Fruit fly (Drosophila melanogaster): ENCODE measurements around the gene Coq2.

Gene Coq2

dm6 chr3R:8312037-8312436 lies 4.3 kb downstream of the Coq2 start, which contains the start of the genes CG11694 and CG11698:
CG11694 (minus strand) TSS chr3R:8312137.
CG11698 (plus strand) TSS chr3R:8312188.
- TF ChIP-seq CG9705 (GFP tag; optimal IDR thresholded peaks at IDR 0.05): no peak

- TF ChIP-seq Myc (optimal IDR thresholded peaks at IDR 0.05) (no peak), Jra (GFP tag; optimal IDR thresholded peaks at IDR 0.05) (no peak), dsf (GFP tag; optimal IDR thresholded peaks at IDR 0.05; ENCODE audit: borderline replicate concordance) (no peak), br (GFP tag; optimal IDR thresholded peaks at IDR 0.05) (no peak), foxo (GFP tag; optimal IDR thresholded peaks at IDR 0.05) (no peak), ey (GFP tag; optimal IDR thresholded peaks at IDR 0.05) (no peak), Vsx2 (GFP tag; optimal IDR thresholded peaks at IDR 0.05; ENCODE audit: partially characterized antibody) (no peak), lola (GFP tag; optimal IDR thresholded peaks at IDR 0.05) (no peak), brk (GFP tag; optimal IDR thresholded peaks at IDR 0.05) (no peak), jim (GFP tag; optimal IDR thresholded peaks at IDR 0.05) (no peak), Hr83 (GFP tag; optimal IDR thresholded peaks at IDR 0.05; ENCODE audit: poor library complexity, severe bottlenecking) (no peak), N (GFP tag; optimal IDR thresholded peaks at IDR 0.05) (no peak), usp (GFP tag; optimal IDR thresholded peaks at IDR 0.05) (no peak), Mio (GFP tag; optimal IDR thresholded peaks at IDR 0.05) (no peak), dl (GFP tag; optimal IDR thresholded peaks at IDR 0.05; ENCODE audit: insufficient read depth in 1 of 2, partially characterized antibody in 2 of 2) (no peak), GATAd (GFP tag; optimal IDR thresholded peaks at IDR 0.05) (no peak), Dfd (GFP tag; optimal IDR thresholded peaks at IDR 0.05) (no peak), sv (GFP tag; optimal IDR thresholded peaks at IDR 0.05) (no peak), dmrt93B (GFP tag; optimal IDR thresholded peaks at IDR 0.05) (no peak), Dif (GFP tag; optimal IDR thresholded peaks at IDR 0.05; ENCODE audit: partially characterized antibody) (no peak)
Measured at dm6 chr3R:8310678-8311077, 5.7 kb downstream of the Coq2 start, which contains the start of gene CG11693. CG11693 (minus strand) TSS chr3R:8310778.

dm6 chr3R:8308515-8308959 lies 7.8 kb downstream of the Coq2 start, which contains the start of gene tex:
tex (minus strand) TSS chr3R:8308645.
- no peak for TF ChIP-seq Dif (GFP tag; optimal IDR thresholded peaks at IDR 0.05; ENCODE audit: partially characterized antibody)
- no peak for TF ChIP-seq ey (GFP tag; optimal IDR thresholded peaks at IDR 0.05)
- no peak for TF ChIP-seq pan (optimal IDR thresholded peaks at IDR 0.05)
- TF ChIP-seq foxo (GFP tag; optimal IDR thresholded peaks at IDR 0.05): no peak
- no peak for TF ChIP-seq psq (GFP tag; optimal IDR thresholded peaks at IDR 0.05)
- no peak for TF ChIP-seq brk (GFP tag; optimal IDR thresholded peaks at IDR 0.05)

dm6 chr3R:8307283-8307682 lies 9.1 kb downstream of the Coq2 start:
- no peak for TF ChIP-seq Jra (GFP tag; optimal IDR thresholded peaks at IDR 0.05)
- TF ChIP-seq rgr (GFP tag; optimal IDR thresholded peaks at IDR 0.05): no peak
- no peak for TF ChIP-seq Abd-B (GFP tag; optimal IDR thresholded peaks at IDR 0.05)
- no peak for TF ChIP-seq usp (GFP tag; optimal IDR thresholded peaks at IDR 0.05)
- TF ChIP-seq sv (GFP tag; optimal IDR thresholded peaks at IDR 0.05): no peak
- TF ChIP-seq brk (GFP tag; optimal IDR thresholded peaks at IDR 0.05): no peak
- no peak for TF ChIP-seq Hr78 (GFP tag; optimal IDR thresholded peaks at IDR 0.05)
- no peak for TF ChIP-seq GATAd (GFP tag; optimal IDR thresholded peaks at IDR 0.05)
- no peak for TF ChIP-seq Myc (optimal IDR thresholded peaks at IDR 0.05)
- TF ChIP-seq pan (optimal IDR thresholded peaks at IDR 0.05): no peak
- no peak for TF ChIP-seq Hr83 (GFP tag; optimal IDR thresholded peaks at IDR 0.05; ENCODE audit: poor library complexity, severe bottlenecking)
- no peak for TF ChIP-seq br (GFP tag; optimal IDR thresholded peaks at IDR 0.05)
- TF ChIP-seq Mio (GFP tag; optimal IDR thresholded peaks at IDR 0.05): no peak
- no peak for TF ChIP-seq tai (GFP tag; optimal IDR thresholded peaks at IDR 0.05)
- TF ChIP-seq Vsx2 (GFP tag; optimal IDR thresholded peaks at IDR 0.05; ENCODE audit: partially characterized antibody): no peak

- TF ChIP-seq dsf (GFP tag; optimal IDR thresholded peaks at IDR 0.05; ENCODE audit: borderline replicate concordance) (no peak), CrebA (GFP tag; optimal IDR thresholded peaks at IDR 0.05; ENCODE audit: borderline replicate concordance) (no peak), Abd-B (GFP tag; optimal IDR thresholded peaks at IDR 0.05) (no peak)
Measured at dm6 chr3R:8306927-8307261, 9.4 kb downstream of the Coq2 start.

- TF ChIP-seq fru (GFP tag; optimal IDR thresholded peaks at IDR 0.05): no peak
- peak in 1 of 2 experiments; percentile 20 for TF ChIP-seq foxo (GFP tag; optimal IDR thresholded peaks at IDR 0.05)
- TF ChIP-seq woc (GFP tag; optimal IDR thresholded peaks at IDR 0.05): no peak
- no peak for TF ChIP-seq br (GFP tag; optimal IDR thresholded peaks at IDR 0.05)
- peak; percentile 82 for TF ChIP-seq sage (GFP tag; optimal IDR thresholded peaks at IDR 0.05)
Measured at dm6 chr3R:8306188-8306926, 10.0 kb downstream of the Coq2 start.

Data from whole organism, wandering third instar larva.